Fruit fly (Drosophila melanogaster): ENCODE results near the gene CG7453.

The CG7453 gene

DNA sequence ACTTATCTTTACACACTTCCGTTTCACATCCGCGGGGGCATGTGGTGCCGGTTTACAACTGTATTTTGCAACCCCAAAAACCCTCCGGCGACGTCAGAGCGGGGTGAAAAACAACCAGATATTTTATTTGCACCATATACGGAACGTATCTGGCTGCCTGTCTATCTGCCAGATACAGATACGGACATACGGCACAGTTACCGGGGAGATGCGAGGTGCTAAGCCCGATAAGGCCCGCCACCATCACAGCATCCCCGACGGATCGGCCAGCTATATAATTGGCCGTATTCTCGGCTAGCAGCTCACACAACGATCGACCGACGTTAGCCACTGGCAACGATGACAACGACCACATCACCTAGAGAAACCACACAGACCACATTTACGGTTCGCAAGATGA lies 33.0 kb downstream of the CG7453 start, which contains the start of gene Mur18B:
Mur18B (plus strand) TSS at position 301 of the 400 bp plus-strand sequence.
- TF ChIP-seq Med (GFP tag) (peak; percentile 15), CG4730 (GFP tag; IDR thresholded peaks at IDR 0.05) (no peak)

DNA sequence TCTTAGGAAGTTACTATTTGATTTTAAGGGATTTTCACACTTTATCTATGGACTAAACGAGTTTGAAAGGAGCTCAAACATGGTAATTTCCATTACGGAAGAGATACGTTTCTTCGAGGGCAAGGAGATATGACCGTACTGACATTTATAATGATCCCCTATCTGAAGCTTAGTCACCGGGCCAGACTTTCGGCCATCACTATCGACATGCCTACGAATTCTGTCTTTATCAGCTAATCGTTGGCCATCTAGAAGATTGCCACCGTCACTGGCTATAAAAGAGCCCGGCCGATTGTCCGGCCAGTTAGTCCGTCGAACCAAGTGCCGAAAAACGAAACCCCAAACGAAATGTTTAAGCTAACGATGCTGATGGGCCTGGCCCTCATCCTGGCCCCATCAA lies 35.2 kb downstream of the CG7453 start, which contains the start of gene Muc18B:
Muc18B (plus strand) TSS at position 301 of the 400 bp plus-strand sequence.
- TF ChIP-seq gsb-n (tag; optimal IDR thresholded peaks at IDR 0.05) (no peak), exex (tag; optimal IDR thresholded peaks at IDR 0.05) (peak; percentile 34), grn (GFP tag; optimal IDR thresholded peaks at IDR 0.05) (peak; percentile 38)

DNA sequence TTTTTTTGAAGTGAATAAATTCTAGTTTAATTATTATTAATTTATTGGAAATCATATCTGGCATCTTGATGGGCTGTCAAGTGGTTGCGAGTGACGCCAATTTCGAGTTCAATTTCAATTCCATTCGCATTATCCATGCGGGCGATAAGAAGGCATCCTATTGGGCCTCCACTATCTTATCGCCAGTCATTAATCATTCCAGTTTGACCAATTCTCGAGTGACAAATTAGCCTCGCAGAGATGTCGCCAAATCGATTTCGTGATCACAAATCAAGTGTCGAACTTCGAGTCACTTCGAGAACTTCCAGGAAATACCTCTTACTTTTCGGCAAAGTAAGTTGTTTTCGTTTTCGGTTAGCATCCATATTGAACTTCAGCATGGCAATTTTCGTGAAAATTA lies 36.7 kb downstream of the CG7453 start:
- TF ChIP-seq grn (GFP tag; optimal IDR thresholded peaks at IDR 0.05) (peak; percentile 77), CG32532 (GFP tag; IDR thresholded peaks at IDR 0.05) (no peak), lab (GFP tag; optimal IDR thresholded peaks at IDR 0.05) (peak; percentile 66), exex (tag; optimal IDR thresholded peaks at IDR 0.05) (peak; percentile 98), CG18599 (GFP tag; optimal IDR thresholded peaks at IDR 0.05) (peak; percentile 39), mirr (GFP tag; optimal IDR thresholded peaks at IDR 0.05) (peak; percentile 16), CG12299 (tag; optimal IDR thresholded peaks at IDR 0.05) (no peak), Mes4 (GFP tag; optimal IDR thresholded peaks at IDR 0.05) (no peak), CG3995 (GFP tag; optimal IDR thresholded peaks at IDR 0.05) (peak; percentile 14)

DNA sequence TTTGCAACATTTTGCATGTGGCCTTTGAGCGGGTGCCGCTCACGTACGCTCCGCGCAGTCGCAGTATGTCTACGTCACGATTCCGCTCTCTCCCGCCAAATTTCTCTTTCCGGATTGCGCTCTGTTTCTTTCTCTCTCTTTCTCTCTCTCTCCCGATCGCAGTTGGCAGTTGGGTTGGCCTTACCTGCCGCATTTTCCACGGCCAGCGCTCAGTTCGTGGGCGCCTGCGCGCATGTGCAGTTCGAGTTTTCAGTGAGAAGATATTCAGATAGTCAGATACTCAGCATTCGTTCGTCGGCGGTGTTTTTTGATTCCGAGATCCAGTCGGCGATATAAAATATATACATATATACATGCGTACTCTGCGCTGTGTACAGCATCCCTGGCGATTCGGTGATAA lies 40.4 kb downstream of the CG7453 start, which contains the start of gene CG7884:
CG7884 (plus strand) TSS at position 208 of the 400 bp plus-strand sequence.
- TF ChIP-seq Trl (optimal IDR thresholded peaks at IDR 0.05), result peak; percentile 29 to 91
- no peak for TF ChIP-seq Trl (GFP tag; optimal IDR thresholded peaks at IDR 0.05)
- TF ChIP-seq E2f1 (GFP tag; IDR thresholded peaks at IDR 0.05), result peak; percentile 40; the same call in 1 of the 2 replicates
- TF ChIP-seq sens (GFP tag), result peak; percentile 73
- 0 out of 2 replicates have a peak, but pooled peaks have one; percentile 14 for TF ChIP-seq ara (GFP tag; IDR thresholded peaks at IDR 0.05)
- TF ChIP-seq sna (GFP tag; IDR thresholded peaks at IDR 0.05; ENCODE audit: partially characterized antibody), result no peak
- TF ChIP-seq HLH4C (GFP tag; IDR thresholded peaks at IDR 0.05; ENCODE audit: partially characterized antibody), result 0 out of 3 replicates have a peak, but pooled peaks have one; percentile 9
- TF ChIP-seq gfzf (GFP tag; optimal IDR thresholded peaks at IDR 0.05), result no peak
- no peak for TF ChIP-seq CG1602 (GFP tag; optimal IDR thresholded peaks at IDR 0.05)
- no peak for TF ChIP-seq CG6854 (GFP tag; optimal IDR thresholded peaks at IDR 0.05)
- no peak for TF ChIP-seq scrt (GFP tag; optimal IDR thresholded peaks at IDR 0.05)
- TF ChIP-seq CG9797 (GFP tag; optimal IDR thresholded peaks at IDR 0.05), result no peak
- TF ChIP-seq CG32767 (GFP tag; IDR thresholded peaks at IDR 0.05), result no peak
- TF ChIP-seq Optix (GFP tag; IDR thresholded peaks at IDR 0.05), result 0 out of 3 replicates have a peak, but pooled peaks have one; percentile 12
- TF ChIP-seq CG7963 (GFP tag; IDR thresholded peaks at IDR 0.05; ENCODE audit: partially characterized antibody), result 0 out of 3 replicates have a peak, but pooled peaks have one; percentile 5
- TF ChIP-seq Scr (GFP tag; IDR thresholded peaks at IDR 0.05; ENCODE audit: partially characterized antibody), result no peak
- TF ChIP-seq HLHmδ (GFP tag; optimal IDR thresholded peaks at IDR 0.05), result peak; percentile 27
- 0 out of 3 replicates have a peak, but pooled peaks have one; percentile 53 for TF ChIP-seq CG2199 (GFP tag; IDR thresholded peaks at IDR 0.05)
- no peak for TF ChIP-seq caup (GFP tag; optimal IDR thresholded peaks at IDR 0.05; ENCODE audit: severe bottlenecking)
- TF ChIP-seq CG12659 (GFP tag; optimal IDR thresholded peaks at IDR 0.05), result no peak
- peak; percentile 19; the same call in 1 of the 2 replicates for TF ChIP-seq vvl (GFP tag; IDR thresholded peaks at IDR 0.05)
- peak in 1 of 2 experiments; percentile 1 for TF ChIP-seq Eip74EF (GFP tag; optimal IDR thresholded peaks at IDR 0.05)
- peak; percentile 40 for TF ChIP-seq CG1832 (GFP tag; optimal IDR thresholded peaks at IDR 0.05)
- peak; percentile 64 for TF ChIP-seq Jarid2 (GFP tag; optimal IDR thresholded peaks at IDR 0.05)
- TF ChIP-seq az2 (GFP tag; optimal IDR thresholded peaks at IDR 0.05), result no peak
- no peak for TF ChIP-seq so (GFP tag; IDR thresholded peaks at IDR 0.05)
- TF ChIP-seq Dp (GFP tag; optimal IDR thresholded peaks at IDR 0.05), result no peak
- TF ChIP-seq Drgx (GFP tag; IDR thresholded peaks at IDR 0.05), result 0 out of 2 replicates have a peak, but pooled peaks have one; percentile 13
- no peak for TF ChIP-seq chm (GFP tag; IDR thresholded peaks at IDR 0.05)
- no peak for TF ChIP-seq CG13775 (GFP tag; optimal IDR thresholded peaks at IDR 0.05)
- no peak for TF ChIP-seq salm (tag; optimal IDR thresholded peaks at IDR 0.05)
- no peak for TF ChIP-seq CG3163 (GFP tag; optimal IDR thresholded peaks at IDR 0.05)
- TF ChIP-seq Dek (tag; optimal IDR thresholded peaks at IDR 0.05), result no peak
